Worm (Caenorhabditis elegans) whole organism, L1 larva: Measurements from ENCODE around the gene cyp-33C6.

Experiments used
- elt-3 ChIP-seq, 6 experiments: fragments of 150-350 bp in 1 of 6; sonication (generic microtip); optimal IDR thresholded peaks; 2 replicates each; lab custom pipeline; 2017 to 2018; ENCODE audit warnings: missing biosample characterization in 6 of 6, missing genetic modification characterization in 6 of 6, inconsistent platforms in 1 of 6
- fos-1 ChIP-seq: fragments of 150-350 bp; optimal IDR thresholded peaks from 2 replicates; lab custom pipeline; 2014; ENCODE audit warnings: missing biosample characterization, missing genetic modification characterization
- lin-13 ChIP-seq: fragments of 150-350 bp; optimal IDR thresholded peaks from 2 replicates; lab custom pipeline; 2014; ENCODE audit warnings: missing biosample characterization, missing genetic modification reagents, missing genetic modification characterization
- nhr-76 ChIP-seq: sonication (generic microtip); optimal IDR thresholded peaks from 2 replicates; lab custom pipeline; 2017; ENCODE audit warnings: missing biosample characterization, missing genetic modification characterization

- peak; percentile 25 for TF ChIP-seq lin-13 (GFP tag; lab: Kevin White, UChicago)
- no peak for TF ChIP-seq elt-3 (tag; optimal IDR thresholded peaks at IDR 0.05; lab: Kevin White, UChicago)
- no peak for TF ChIP-seq fos-1 (tag; lab: Kevin White, UChicago)
- TF ChIP-seq nhr-76 (tag; lab: Kevin White, UChicago): no peak
Measured at ce11 chrV:2277260-2277659, 28.1 kb upstream of the cyp-33C6 start.
